Worm (Caenorhabditis elegans) whole organism, young adult: ENCODE data around the gene spig-9.

Experiments
- B0035.1 ChIP-seq: sonication (generic microtip); optimal IDR thresholded peaks from 2 replicates; lab custom pipeline; 2016; ENCODE audit warnings: missing genetic modification characterization, mild to moderate bottlenecking, missing compliant biosample characterization, missing genotype, missing genetic modification reagents
- B0336.3 ChIP-seq: fragments of 200-800 bp; sonication (Bioruptor generic); IDR thresholded peaks from 2 replicates; pipeline ENCODE4 v1.3.6; 2022; ENCODE audit warnings: missing genetic modification characterization, missing compliant biosample characterization
- D2030.7 ChIP-seq: fragments of 200-800 bp; sonication (Bioruptor generic); IDR thresholded peaks from 2 replicates; pipeline ENCODE4 v1.3.6; 2022; ENCODE audit warnings: missing genetic modification reagents, missing genetic modification characterization, missing compliant biosample characterization
- F10E7.11 ChIP-seq: sonication (generic microtip); optimal IDR thresholded peaks from 2 replicates; lab custom pipeline; 2017; ENCODE audit warnings: mild to moderate bottlenecking, missing genetic modification characterization, moderate library complexity, missing compliant biosample characterization
- F33H1.4 ChIP-seq: fragments of 200-800 bp; sonication (Bioruptor generic); IDR thresholded peaks from 2 replicates; pipeline ENCODE4 v1.3.6; 2022; ENCODE audit warnings: missing genetic modification reagents, missing genetic modification characterization, missing compliant biosample characterization
- F55B11.4 ChIP-seq: sonication (generic microtip); optimal IDR thresholded peaks from 2 replicates; lab custom pipeline; 2016; ENCODE audit warnings: missing compliant biosample characterization, missing genetic modification characterization, borderline replicate concordance; ENCODE audit not compliant: insufficient read depth
- F57A8.1 ChIP-seq: fragments of 200-800 bp; sonication (Bioruptor generic); optimal IDR thresholded peaks from 2 replicates; lab custom pipeline; 2018; ENCODE audit warnings: mild to moderate bottlenecking, missing genetic modification characterization, moderate library complexity, missing compliant biosample characterization
- K12H6.12 ChIP-seq: fragments of 200-800 bp; sonication (Bioruptor generic); optimal IDR thresholded peaks from 2 replicates; lab custom pipeline; 2018; ENCODE audit warnings: mild to moderate bottlenecking, missing genetic modification characterization, missing compliant biosample characterization
- T07F8.4 ChIP-seq: sonication (generic microtip); optimal IDR thresholded peaks from 2 replicates; lab custom pipeline; 2016; ENCODE audit warnings: mild to moderate bottlenecking, missing genetic modification characterization, moderate library complexity, missing compliant biosample characterization
- T26A5.8 ChIP-seq: sonication (generic microtip); optimal IDR thresholded peaks from 2 replicates; lab custom pipeline; 2016; ENCODE audit warnings: missing genetic modification characterization, missing compliant biosample characterization
- Y56A3A.18 ChIP-seq: fragments of 200-800 bp; sonication (Bioruptor generic); IDR thresholded peaks from 2 replicates; pipeline ENCODE4 v1.3.6; 2022; ENCODE audit warnings: missing genetic modification reagents, missing genetic modification characterization, missing compliant biosample characterization
- akir-1 ChIP-seq: fragments of 200-800 bp; sonication (Bioruptor generic); optimal IDR thresholded peaks from 2 replicates; lab custom pipeline; 2018; ENCODE audit warnings: mild to moderate bottlenecking, missing genetic modification characterization, moderate library complexity, missing compliant biosample characterization
- ama-1 ChIP-seq, 3 experiments: fragments of 150-350 bp in 1 of 3; sonication (generic microtip) in 2 of 3; optimal IDR thresholded peaks; 2 replicates each; lab custom pipeline; 2014 to 2018; ENCODE audit warnings: missing biosample characterization in 2 of 3, missing genetic modification characterization in 2 of 3, missing genetic modification reagents in 2 of 3
- athp-1 ChIP-seq: sonication (generic microtip); optimal IDR thresholded peaks from 2 replicates; lab custom pipeline; 2017; ENCODE audit warnings: mild to moderate bottlenecking, missing genetic modification characterization, missing compliant biosample characterization
- attf-3 ChIP-seq: fragments of 200-800 bp; sonication (Bioruptor generic); conservative IDR thresholded peaks from 2 replicates; pipeline ENCODE4 v1.3.6; 2022; ENCODE audit warnings: missing genetic modification reagents, missing genetic modification characterization, missing compliant biosample characterization
- bed-2 ChIP-seq: fragments of 200-800 bp; sonication (Bioruptor generic); IDR thresholded peaks from 2 replicates; pipeline ENCODE4 v1.3.6; 2022; ENCODE audit warnings: missing genetic modification reagents, missing genetic modification characterization, missing compliant biosample characterization
- ceh-100 ChIP-seq: fragments of 200-800 bp; sonication (Bioruptor generic); IDR thresholded peaks from 2 replicates; pipeline ENCODE4 v1.3.6; 2022; ENCODE audit warnings: missing genetic modification reagents, missing genetic modification characterization, missing compliant biosample characterization
- dox-1 ChIP-seq: fragments of 200-800 bp; sonication (Bioruptor generic); IDR thresholded peaks from 2 replicates; pipeline ENCODE4 v1.3.6; 2022; ENCODE audit warnings: missing genetic modification reagents, missing genetic modification characterization, missing compliant biosample characterization
- egl-44 ChIP-seq: fragments of 200-800 bp; sonication (Bioruptor generic); IDR thresholded peaks from 2 replicates; pipeline ENCODE4 v1.3.6; 2022; ENCODE audit warnings: missing genetic modification reagents, missing genetic modification characterization, missing compliant biosample characterization
- ekl-4 ChIP-seq: fragments of 200-800 bp; sonication (Bioruptor generic); IDR thresholded peaks from 2 replicates; pipeline ENCODE4 v1.3.6; 2022; ENCODE audit warnings: missing genetic modification reagents, missing genetic modification characterization, missing compliant biosample characterization
- gei-17 ChIP-seq: fragments of 200-800 bp; sonication (Bioruptor generic); optimal IDR thresholded peaks from 2 replicates; lab custom pipeline; 2018; ENCODE audit warnings: mild to moderate bottlenecking, missing genetic modification characterization, missing compliant biosample characterization
- him-1 ChIP-seq: sonication (generic microtip); optimal IDR thresholded peaks from 2 replicates; lab custom pipeline; 2016; ENCODE audit warnings: missing genotype, missing genetic modification reagents, missing genetic modification characterization, missing compliant biosample characterization
- hlh-12 ChIP-seq: sonication (generic microtip); optimal IDR thresholded peaks from 2 replicates; lab custom pipeline; 2016; ENCODE audit warnings: missing genetic modification characterization, missing compliant biosample characterization
- hmg-1.2 ChIP-seq: fragments of 200-800 bp; sonication (Bioruptor generic); IDR thresholded peaks from 2 replicates; pipeline ENCODE4 v1.3.6; 2022; ENCODE audit warnings: missing genetic modification reagents, missing genetic modification characterization, missing compliant biosample characterization
- let-607 ChIP-seq, 2 experiments: fragments of 200-800 bp in 1 of 2; sonication (Bioruptor generic) in 1 of 2; sonication (generic microtip) in 1 of 2; optimal IDR thresholded peaks; 2 replicates each; lab custom pipeline; 2016 to 2018; ENCODE audit warnings: mild to moderate bottlenecking in 2 of 2, missing compliant biosample characterization in 2 of 2, missing genetic modification characterization in 2 of 2, moderate library complexity in 2 of 2, missing genotype in 1 of 2
- lin-35 ChIP-seq, 3 experiments: fragments of 150-350 bp in 2 of 3; sonication (generic microtip) in 1 of 3; optimal IDR thresholded peaks; 2 replicates each; lab custom pipeline; 2014 to 2018; ENCODE audit warnings: missing biosample characterization in 3 of 3, missing genetic modification characterization in 3 of 3, missing genetic modification reagents in 3 of 3
- lin-40 ChIP-seq: sonication (generic microtip); optimal IDR thresholded peaks from 2 replicates; lab custom pipeline; 2016; ENCODE audit warnings: missing genetic modification characterization, mild to moderate bottlenecking, missing compliant biosample characterization, missing genotype, missing genetic modification reagents
- lin-54 ChIP-seq: fragments of 200-800 bp; sonication (Bioruptor generic); optimal IDR thresholded peaks from 2 replicates; lab custom pipeline; 2018; ENCODE audit warnings: mild to moderate bottlenecking, missing genetic modification characterization, missing compliant biosample characterization
- lir-1 ChIP-seq: fragments of 200-800 bp; sonication (Bioruptor generic); conservative IDR thresholded peaks from 2 replicates; pipeline ENCODE4 v1.3.6; 2022; ENCODE audit warnings: missing genetic modification reagents, missing genetic modification characterization, missing compliant biosample characterization
- lsl-1 ChIP-seq: fragments of 200-800 bp; sonication (Bioruptor generic); optimal IDR thresholded peaks from 2 replicates; lab custom pipeline; 2018; ENCODE audit warnings: mild to moderate bottlenecking, missing genetic modification characterization, moderate library complexity, missing compliant biosample characterization
- madf-10 ChIP-seq: sonication (generic microtip); optimal IDR thresholded peaks from 2 replicates; lab custom pipeline; 2016; ENCODE audit warnings: mild to moderate bottlenecking, missing genetic modification characterization, missing compliant biosample characterization
- madf-6 ChIP-seq: fragments of 200-800 bp; sonication (Bioruptor generic); IDR thresholded peaks from 2 replicates; pipeline ENCODE4 v1.3.6; 2022; ENCODE audit warnings: missing genetic modification reagents, missing genetic modification characterization, missing compliant biosample characterization
- madf-8 ChIP-seq: fragments of 200-800 bp; sonication (Bioruptor generic); conservative IDR thresholded peaks from 2 replicates; pipeline ENCODE4 v1.3.6; 2022; ENCODE audit warnings: missing genetic modification reagents, missing genetic modification characterization, missing compliant biosample characterization
- mxl-1 ChIP-seq: sonication (generic microtip); optimal IDR thresholded peaks from 2 replicates; lab custom pipeline; 2016; ENCODE audit warnings: missing genetic modification characterization, missing compliant biosample characterization
- nhr-80 ChIP-seq: sonication (generic microtip); optimal IDR thresholded peaks from 2 replicates; lab custom pipeline; 2016; ENCODE audit warnings: missing genetic modification characterization, missing compliant biosample characterization
- repo-1 ChIP-seq: sonication (generic microtip); optimal IDR thresholded peaks from 2 replicates; lab custom pipeline; 2017; ENCODE audit warnings: mild to moderate bottlenecking, missing genetic modification characterization, missing compliant biosample characterization
- rpc-1 ChIP-seq, 2 experiments: fragments of 150-350 bp in 1 of 2; sonication (generic microtip) in 1 of 2; optimal IDR thresholded peaks; 2 replicates each; lab custom pipeline; 2014 to 2018; ENCODE audit warnings: missing biosample characterization in 1 of 2, missing genetic modification characterization in 1 of 2, missing genetic modification reagents in 1 of 2, missing genotype in 1 of 2
- snpc-1.1 ChIP-seq: sonication (generic microtip); optimal IDR thresholded peaks from 2 replicates; lab custom pipeline; 2017; ENCODE audit warnings: missing genetic modification characterization, mild to moderate bottlenecking, missing compliant biosample characterization, antibody characterized with exemption, moderate library complexity, missing genotype, missing genetic modification reagents; ENCODE audit not compliant: insufficient read depth
- somi-1 ChIP-seq: fragments of 200-800 bp; sonication (Bioruptor generic); optimal IDR thresholded peaks from 2 replicates; lab custom pipeline; 2018; ENCODE audit warnings: mild to moderate bottlenecking, missing genetic modification characterization, missing compliant biosample characterization
- sptf-2 ChIP-seq: fragments of 200-800 bp; sonication (Bioruptor generic); optimal IDR thresholded peaks from 2 replicates; lab custom pipeline; 2018; ENCODE audit warnings: mild to moderate bottlenecking, missing genetic modification characterization, missing compliant biosample characterization
- tbp1 ChIP-seq: fragments of 200-800 bp; sonication (Bioruptor generic); optimal IDR thresholded peaks from 2 replicates; lab custom pipeline; 2018; ENCODE audit warnings: mild to moderate bottlenecking, missing genetic modification characterization, missing compliant biosample characterization
- tlf-1 ChIP-seq: fragments of 200-800 bp; sonication (Bioruptor generic); optimal IDR thresholded peaks from 2 replicates; lab custom pipeline; 2018; ENCODE audit warnings: mild to moderate bottlenecking, missing genetic modification characterization, missing compliant biosample characterization
- unc-62 ChIP-seq: fragments of 150-350 bp; optimal IDR thresholded peaks from 2 replicates; lab custom pipeline; 2014; ENCODE audit warnings: missing biosample characterization, missing genetic modification reagents, missing genetic modification characterization
- xnd-1 ChIP-seq: sonication (generic microtip); optimal IDR thresholded peaks from 2 replicates; lab custom pipeline; 2016; ENCODE audit warnings: missing genotype, missing genetic modification reagents, missing genetic modification characterization, missing compliant biosample characterization
- zim-3 ChIP-seq: sonication (generic microtip); optimal IDR thresholded peaks from 2 replicates; lab custom pipeline; 2017; ENCODE audit warnings: mild to moderate bottlenecking, missing genetic modification characterization, moderate library complexity, missing compliant biosample characterization
- ztf-28 ChIP-seq: fragments of 200-800 bp; sonication (Bioruptor generic); IDR thresholded peaks from 2 replicates; pipeline ENCODE4 v1.3.6; 2022; ENCODE audit warnings: missing genetic modification reagents, missing genetic modification characterization, missing compliant biosample characterization
- ztf-6 ChIP-seq: fragments of 200-800 bp; sonication (Bioruptor generic); IDR thresholded peaks from 2 replicates; pipeline ENCODE4 v1.3.6; 2022; ENCODE audit warnings: missing genetic modification reagents, missing genetic modification characterization, missing compliant biosample characterization

The spig-9 gene

DNA sequence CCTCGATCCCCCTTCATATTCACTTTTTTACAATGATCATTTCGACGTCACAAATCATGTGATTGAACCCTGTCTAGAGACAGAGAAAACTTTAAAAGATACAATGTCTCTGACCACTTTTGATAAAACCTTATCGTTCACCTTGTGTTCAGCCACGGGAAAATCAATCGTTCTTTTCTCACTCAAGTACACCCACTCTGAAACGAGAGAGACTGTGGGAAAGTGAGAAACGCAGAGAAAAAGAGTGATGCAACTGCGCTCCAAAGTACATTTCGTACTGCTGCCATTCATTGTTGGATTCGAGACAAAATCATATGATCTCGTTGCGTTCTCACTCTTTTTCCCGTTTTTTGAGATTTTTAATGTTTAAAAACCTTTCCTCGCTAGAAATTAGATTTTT lies 46.5 kb downstream of the spig-9 start (continued):
- TF ChIP-seq akir-1 (GFP tag; lab: Kevin White, UChicago) (no peak), him-1 (tag; lab: Kevin White, UChicago) (no peak), K12H6.12 (peak; percentile 34), tbp1 (GFP tag; lab: Kevin White, UChicago) (peak; percentile 68), bed-2 (no peak), lsl-1 (peak; percentile 29), madf-10 (tag; lab: Kevin White, UChicago) (peak; percentile 74), B0035.1 (no peak), ekl-4 (GFP tag; lab: Robert Waterston, UW) (no peak), snpc-1.1 (no peak), attf-3 (GFP tag; lab: Robert Waterston, UW) (0 out of 2 replicates have a peak, but pooled peaks have one; percentile 36), athp-1 (peak; percentile 86), nhr-80 (peak; percentile 97), lin-54 (GFP tag; lab: Kevin White, UChicago) (peak; percentile 76), dox-1 (GFP tag; lab: Robert Waterston, UW) (peak; percentile 83), rpc-1 (optimal IDR thresholded peaks at IDR 0.05; lab: Kevin White, UChicago) (no peak), rpc-1 (tag; optimal IDR thresholded peaks at IDR 0.05; lab: Kevin White, UChicago) (no peak), madf-8 (no peak), repo-1 (tag; lab: Kevin White, UChicago) (peak; percentile 26), tlf-1 (GFP tag; lab: Kevin White, UChicago) (peak; percentile 63), sptf-2 (no peak), lin-35 (GFP tag; optimal IDR thresholded peaks at IDR 0.05; lab: Kevin White, UChicago) (peak in 1 of 3 experiments; percentile 35), let-607 (tag; optimal IDR thresholded peaks at IDR 0.05; lab: Kevin White, UChicago) (peak in 1 of 2 experiments; percentile 83), F33H1.4 (GFP tag; lab: Robert Waterston, UW) (peak; percentile 22; the same call in 1 of the 2 replicates), F10E7.11 (tag; lab: Kevin White, UChicago) (no peak), lin-40 (peak; percentile 91), zim-3 (tag; lab: Kevin White, UChicago) (no peak), Y56A3A.18 (0 out of 2 replicates have a peak, but pooled peaks have one; percentile 67), T07F8.4 (tag; lab: Kevin White, UChicago) (no peak), T26A5.8 (tag; lab: Kevin White, UChicago) (no peak), mxl-1 (no peak), hlh-12 (tag; lab: Kevin White, UChicago) (no peak), xnd-1 (tag; lab: Kevin White, UChicago) (no peak), D2030.7 (GFP tag; lab: Robert Waterston, UW) (no peak), egl-44 (GFP tag; lab: Robert Waterston, UW) (peak; percentile 85), hmg-1.2 (peak; percentile 99), ama-1 (optimal IDR thresholded peaks at IDR 0.05; lab: Kevin White, UChicago) (peak; percentile 18), ama-1 (GFP tag; optimal IDR thresholded peaks at IDR 0.05; lab: Kevin White, UChicago) (no peak), F55B11.4 (tag; lab: Kevin White, UChicago) (no peak), madf-6 (GFP tag; lab: Robert Waterston, UW) (peak; percentile 42; the same call in 1 of the 2 replicates), ztf-28 (no peak), ceh-100 (GFP tag; lab: Robert Waterston, UW) (0 out of 2 replicates have a peak, but pooled peaks have one; percentile 22), F57A8.1 (GFP tag; lab: Kevin White, UChicago) (no peak), B0336.3 (peak; percentile 57), unc-62 (GFP tag; lab: Kevin White, UChicago) (no peak), somi-1 (GFP tag; lab: Kevin White, UChicago) (peak; percentile 82), lir-1 (GFP tag; lab: Robert Waterston, UW) (peak; percentile 57; the same call in 1 of the 2 replicates), ztf-6 (GFP tag; lab: Robert Waterston, UW) (0 out of 2 replicates have a peak, but pooled peaks have one; percentile 20), gei-17 (GFP tag; lab: Kevin White, UChicago) (peak; percentile 34)
